Fruit fly (Drosophila melanogaster): ENCODE measurements around the gene csw.
A peak's percentile ranks its signal among the peaks of the same experiment; 100 is the strongest.

Gene csw

dm6 chrX:2137587-2138341, 43.7 kb downstream of the csw start (continued):
- TF ChIP-seq ap (GFP tag; IDR thresholded peaks at IDR 0.05): peak; percentile 98
- TF ChIP-seq Optix (GFP tag; IDR thresholded peaks at IDR 0.05): peak; percentile 93
- TF ChIP-seq chif (GFP tag; optimal IDR thresholded peaks at IDR 0.05): peak; percentile 94
- TF ChIP-seq CG30403 (GFP tag; optimal IDR thresholded peaks at IDR 0.05): peak; percentile 97
- no peak for TF ChIP-seq D (optimal IDR thresholded peaks at IDR 0.05)
- peak; percentile 99 for TF ChIP-seq D (GFP tag; optimal IDR thresholded peaks at IDR 0.05)
- peak; percentile 78 for TF ChIP-seq CG8944 (GFP tag; optimal IDR thresholded peaks at IDR 0.05)
- peak; percentile 93 for TF ChIP-seq ssp (GFP tag; IDR thresholded peaks at IDR 0.05)
- TF ChIP-seq bab2 (GFP tag; optimal IDR thresholded peaks at IDR 0.05): peak; percentile 79

dm6 chrX:2138342-2138416, 44.1 kb downstream of the csw start, which contains the start of gene ph-p:
Gene ph-p (minus strand): TSS chrX:2138371.
- TF ChIP-seq chinmo (GFP tag; IDR thresholded peaks at IDR 0.05; ENCODE audit: partially characterized antibody) (0 out of 4 replicates have a peak, but pooled peaks have one; percentile 48), Oaz (GFP tag; IDR thresholded peaks at IDR 0.05) (no peak), CG8388 (GFP tag; optimal IDR thresholded peaks at IDR 0.05) (no peak)

DNA sequence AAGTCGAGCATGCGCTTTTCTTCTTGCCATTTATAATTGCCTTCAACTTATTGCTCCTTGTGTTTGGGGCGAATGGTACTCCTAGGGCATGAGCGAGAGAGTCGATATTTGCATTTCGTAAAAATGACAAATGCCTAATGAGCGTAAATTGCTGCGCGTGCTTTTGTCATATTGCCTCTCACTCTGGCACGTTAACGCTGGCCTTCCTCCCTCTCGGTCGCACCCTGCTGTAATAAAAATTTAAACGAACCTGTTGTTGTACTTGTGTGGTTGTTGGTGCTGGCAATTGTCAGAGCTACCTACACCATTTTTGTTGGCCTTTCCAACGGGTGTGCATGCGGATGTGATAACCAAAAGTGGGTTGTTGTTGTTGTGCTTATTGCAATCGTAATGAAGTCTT, 44.4 kb downstream of the csw start:
- TF ChIP-seq CG4360 (GFP tag; IDR thresholded peaks at IDR 0.05) (peak; percentile 94), Awh (GFP tag; IDR thresholded peaks at IDR 0.05) (peak; percentile 64), Aef1 (GFP tag; IDR thresholded peaks at IDR 0.05) (peak; percentile 64; the same call in 2 of the 3 replicates), CG18599 (GFP tag; optimal IDR thresholded peaks at IDR 0.05) (peak; percentile 13), abd-A (tag; optimal IDR thresholded peaks at IDR 0.05) (peak; percentile 95), Hr51 (GFP tag; optimal IDR thresholded peaks at IDR 0.05) (peak in 1 of 2 experiments; percentile 22), sens (GFP tag) (peak; percentile 51), Atf-2 (GFP tag; optimal IDR thresholded peaks at IDR 0.05) (no peak), zen (tag; optimal IDR thresholded peaks at IDR 0.05) (peak; percentile 91), CG7556 (GFP tag; optimal IDR thresholded peaks at IDR 0.05) (no peak), ewg (GFP tag; optimal IDR thresholded peaks at IDR 0.05) (peak; percentile 79), ftz-f1 (GFP tag; optimal IDR thresholded peaks at IDR 0.05) (peak; percentile 5), scrt (GFP tag; optimal IDR thresholded peaks at IDR 0.05) (peak; percentile 75), Nf-YB (GFP tag; optimal IDR thresholded peaks at IDR 0.05) (peak; percentile 79), kay (GFP tag; optimal IDR thresholded peaks at IDR 0.05) (no peak), Med (GFP tag) (peak; percentile 14), fd102C (GFP tag; optimal IDR thresholded peaks at IDR 0.05) (no peak), CG8478 (optimal IDR thresholded peaks at IDR 0.05) (peak; percentile 27), CG15479 (GFP tag; optimal IDR thresholded peaks at IDR 0.05) (peak; percentile 51), Nf-YC (tag; optimal IDR thresholded peaks at IDR 0.05) (peak; percentile 80), btn (GFP tag; optimal IDR thresholded peaks at IDR 0.05) (no peak), CG10321 (GFP tag; IDR thresholded peaks at IDR 0.05) (peak; percentile 51), Opbp (GFP tag; IDR thresholded peaks at IDR 0.05; ENCODE audit: partially characterized antibody) (0 out of 3 replicates have a peak, but pooled peaks have one; percentile 27), Pdp1 (GFP tag; optimal IDR thresholded peaks at IDR 0.05) (peak in 1 of 2 experiments; percentile 11), CG10147 (GFP tag; optimal IDR thresholded peaks at IDR 0.05) (no peak), ash1 (GFP tag; optimal IDR thresholded peaks at IDR 0.05) (peak; percentile 3), sd (tag; optimal IDR thresholded peaks at IDR 0.05) (peak; percentile 67), Trl (optimal IDR thresholded peaks at IDR 0.05) (peak in 1 of 2 experiments; percentile 76), Trl (GFP tag; optimal IDR thresholded peaks at IDR 0.05) (no peak), CG8089 (GFP tag; optimal IDR thresholded peaks at IDR 0.05) (no peak), exex (tag; optimal IDR thresholded peaks at IDR 0.05) (peak; percentile 18), cad (GFP tag; optimal IDR thresholded peaks at IDR 0.05) (peak; percentile 88), CG1832 (GFP tag; optimal IDR thresholded peaks at IDR 0.05) (peak; percentile 78), CG12769 (tag; optimal IDR thresholded peaks at IDR 0.05) (peak; percentile 8), sima (GFP tag; optimal IDR thresholded peaks at IDR 0.05) (no peak), HLHmδ (GFP tag; optimal IDR thresholded peaks at IDR 0.05) (no peak)

Data from whole organism, embryonic.